Worm (Caenorhabditis elegans) whole organism, mixed stage, embryonic: ENCODE measurements around the gene ptr-18.

ENCODE experiments used
- M03D4.4 ChIP-seq: sonication (generic microtip); optimal IDR thresholded peaks from 2 replicates; lab custom pipeline; 2017; ENCODE audit warnings: mild to moderate bottlenecking, missing genetic modification characterization, missing compliant biosample characterization
- blmp-1 ChIP-seq: fragments of 150-350 bp; optimal IDR thresholded peaks from 2 replicates; lab custom pipeline; 2014; ENCODE audit warnings: missing biosample characterization, missing genetic modification characterization
- ces-1 ChIP-seq: fragments of 150-350 bp; optimal IDR thresholded peaks from 2 replicates; lab custom pipeline; 2014; ENCODE audit warnings: missing biosample characterization, missing genetic modification reagents, missing genetic modification characterization
- cnd-1 ChIP-seq: fragments of 200-800 bp; sonication (Bioruptor generic); optimal IDR thresholded peaks from 2 replicates; lab custom pipeline; 2018; ENCODE audit warnings: mild to moderate bottlenecking, missing genetic modification characterization, missing compliant biosample characterization
- elt-3 ChIP-seq: fragments of 150-350 bp; optimal IDR thresholded peaks from 2 replicates; lab custom pipeline; 2014; ENCODE audit warnings: missing biosample characterization, missing genetic modification characterization
- lin-13 ChIP-seq: fragments of 150-350 bp; optimal IDR thresholded peaks from 2 replicates; lab custom pipeline; 2014; ENCODE audit warnings: missing biosample characterization, missing genetic modification characterization
- lsy-2 ChIP-seq: fragments of 150-350 bp; optimal IDR thresholded peaks from 2 replicates; lab custom pipeline; 2014; ENCODE audit warnings: missing biosample characterization, missing genetic modification characterization
- mep-1 ChIP-seq: fragments of 150-350 bp; optimal IDR thresholded peaks from 2 replicates; lab custom pipeline; 2017; ENCODE audit warnings: missing biosample characterization, missing genetic modification reagents, missing genetic modification characterization, inconsistent platforms
- mls-2 ChIP-seq: sonication (generic microtip); optimal IDR thresholded peaks from 2 replicates; lab custom pipeline; 2016; ENCODE audit warnings: mild to moderate bottlenecking, missing genetic modification characterization, moderate library complexity, missing compliant biosample characterization
- nhr-12 ChIP-seq: fragments of 150-350 bp; optimal IDR thresholded peaks from 2 replicates; lab custom pipeline; 2014; ENCODE audit warnings: missing biosample characterization, missing genetic modification characterization
- nhr-237 ChIP-seq: fragments of 150-350 bp; optimal IDR thresholded peaks from 2 replicates; lab custom pipeline; 2014; ENCODE audit warnings: missing biosample characterization, missing genetic modification characterization
- nhr-28 ChIP-seq: fragments of 150-350 bp; optimal IDR thresholded peaks from 2 replicates; lab custom pipeline; 2014; ENCODE audit warnings: missing biosample characterization, missing genetic modification characterization
- nhr-76 ChIP-seq: sonication (generic microtip); optimal IDR thresholded peaks from 2 replicates; lab custom pipeline; 2017; ENCODE audit warnings: missing biosample characterization, missing genetic modification characterization
- snpc-4 ChIP-seq: fragments of 150-350 bp; optimal IDR thresholded peaks from 2 replicates; lab custom pipeline; 2014; ENCODE audit warnings: missing biosample characterization, missing genetic modification characterization

ce11 chrII:12996249-12996648 is 30.9 kb downstream of the ptr-18 start, which contains the start of gene hphd-1:
- TF ChIP-seq nhr-237 (tag; lab: Kevin White, UChicago) (no peak), lsy-2 (tag; lab: Kevin White, UChicago) (no peak), ces-1 (no peak), nhr-76 (tag; lab: Kevin White, UChicago) (no peak), cnd-1 (no peak), elt-3 (no peak), nhr-28 (no peak), mls-2 (tag; lab: Kevin White, UChicago) (no peak), nhr-12 (tag; lab: Kevin White, UChicago) (no peak), lin-13 (tag; lab: Kevin White, UChicago) (no peak), mep-1 (tag; lab: Kevin White, UChicago) (no peak), snpc-4 (tag; lab: Kevin White, UChicago) (no peak), M03D4.4 (tag; lab: Kevin White, UChicago) (no peak), blmp-1 (tag; lab: Kevin White, UChicago) (no peak)
